Worm (Caenorhabditis elegans) whole organism, L1 larva: ENCODE results near the gene K03A11.6.

ENCODE experiments used
- C16A3.4 ChIP-seq: fragments of 150-350 bp; optimal IDR thresholded peaks from 2 replicates; lab custom pipeline; 2014; ENCODE audit warnings: missing biosample characterization, missing genetic modification characterization
- ama-1 ChIP-seq: fragments of 150-350 bp; optimal IDR thresholded peaks from 2 replicates; lab custom pipeline; 2014
- blmp-1 ChIP-seq: fragments of 150-350 bp; optimal IDR thresholded peaks from 2 replicates; lab custom pipeline; 2014; ENCODE audit warnings: missing biosample characterization, missing genetic modification characterization
- ceh-8 ChIP-seq: fragments of 200-800 bp; sonication (Bioruptor generic); optimal IDR thresholded peaks from 2 replicates; lab custom pipeline; 2018; ENCODE audit warnings: mild to moderate bottlenecking, missing genetic modification characterization, moderate library complexity, missing compliant biosample characterization
- ceh-88 ChIP-seq: fragments of 200-800 bp; sonication (Bioruptor generic); IDR thresholded peaks from 2 replicates; pipeline ENCODE4 v1.3.6; 2022; ENCODE audit warnings: missing genetic modification characterization, missing compliant biosample characterization
- ces-1 ChIP-seq: fragments of 150-350 bp; optimal IDR thresholded peaks from 2 replicates; lab custom pipeline; 2014; ENCODE audit warnings: missing biosample characterization, missing genetic modification reagents, missing genetic modification characterization
- dsc-1 ChIP-seq: sonication (generic microtip); optimal IDR thresholded peaks from 2 replicates; lab custom pipeline; 2016; ENCODE audit warnings: mild to moderate bottlenecking, missing genetic modification characterization, missing compliant biosample characterization
- elt-2 ChIP-seq: sonication (generic microtip); optimal IDR thresholded peaks from 2 replicates; lab custom pipeline; 2016; ENCODE audit warnings: missing genetic modification characterization, mild to moderate bottlenecking, inconsistent platforms, missing compliant biosample characterization, missing genetic modification reagents
- jun-1 ChIP-seq: fragments of 150-350 bp; optimal IDR thresholded peaks from 2 replicates; lab custom pipeline; 2014; ENCODE audit warnings: missing biosample characterization, missing genetic modification reagents, missing genetic modification characterization
- lin-13 ChIP-seq: fragments of 150-350 bp; optimal IDR thresholded peaks from 2 replicates; lab custom pipeline; 2014; ENCODE audit warnings: missing biosample characterization, missing genetic modification reagents, missing genetic modification characterization
- lin-14 ChIP-seq: fragments of 200-800 bp; sonication (Bioruptor generic); optimal IDR thresholded peaks from 2 replicates; lab custom pipeline; 2018; ENCODE audit warnings: mild to moderate bottlenecking, missing genetic modification characterization, moderate library complexity, missing compliant biosample characterization
- lin-35 ChIP-seq, 2 experiments: fragments of 150-350 bp; optimal IDR thresholded peaks; 2 replicates each; lab custom pipeline; 2014; ENCODE audit warnings: missing biosample characterization in 2 of 2, missing genetic modification characterization in 2 of 2, missing genetic modification reagents in 2 of 2
- lsy-2 ChIP-seq, 2 experiments: fragments of 150-350 bp; optimal IDR thresholded peaks; 2 replicates each; lab custom pipeline; 2014; ENCODE audit warnings: missing biosample characterization in 2 of 2, missing genetic modification characterization in 2 of 2
- mdl-1 ChIP-seq, 2 experiments: fragments of 150-350 bp; optimal IDR thresholded peaks; 2 replicates each; lab custom pipeline; 2014 to 2017; ENCODE audit warnings: missing biosample characterization in 2 of 2, missing genetic modification characterization in 2 of 2, inconsistent platforms in 1 of 2
- mep-1 ChIP-seq: fragments of 150-350 bp; optimal IDR thresholded peaks from 2 replicates; lab custom pipeline; 2014; ENCODE audit warnings: missing biosample characterization, missing genetic modification characterization
- nhr-20 ChIP-seq: sonication (generic microtip); optimal IDR thresholded peaks from 2 replicates; lab custom pipeline; 2016; ENCODE audit warnings: mild to moderate bottlenecking, missing genetic modification characterization, missing compliant biosample characterization
- nhr-28 ChIP-seq: fragments of 150-350 bp; optimal IDR thresholded peaks from 2 replicates; lab custom pipeline; 2014; ENCODE audit warnings: missing biosample characterization, missing genetic modification characterization
- nhr-47 ChIP-seq: sonication (generic microtip); optimal IDR thresholded peaks from 2 replicates; lab custom pipeline; 2016; ENCODE audit warnings: mild to moderate bottlenecking, missing genetic modification characterization, moderate library complexity, missing compliant biosample characterization
- nhr-71 ChIP-seq: sonication (generic microtip); optimal IDR thresholded peaks from 2 replicates; lab custom pipeline; 2016; ENCODE audit warnings: mild to moderate bottlenecking, missing genetic modification characterization, moderate library complexity, missing compliant biosample characterization
- nhr-76 ChIP-seq: sonication (generic microtip); optimal IDR thresholded peaks from 2 replicates; lab custom pipeline; 2017; ENCODE audit warnings: missing biosample characterization, missing genetic modification characterization
- nhr-84 ChIP-seq: sonication (generic microtip); optimal IDR thresholded peaks from 2 replicates; lab custom pipeline; 2017; ENCODE audit warnings: missing biosample characterization, missing genetic modification characterization
- nhr-85 ChIP-seq: sonication (generic microtip); peaks from one replicate; lab custom pipeline; 2016; ENCODE audit warnings: missing genetic modification characterization, inconsistent platforms, missing compliant biosample characterization
- pax-3 ChIP-seq: fragments of 200-800 bp; sonication (Bioruptor generic); optimal IDR thresholded peaks from 2 replicates; lab custom pipeline; 2018; ENCODE audit warnings: mild to moderate bottlenecking, missing genetic modification characterization, moderate library complexity, missing compliant biosample characterization
- rnt-1 ChIP-seq: sonication (generic microtip); optimal IDR thresholded peaks from 2 replicates; lab custom pipeline; 2016; ENCODE audit warnings: mild to moderate bottlenecking, missing genetic modification characterization, moderate library complexity, missing compliant biosample characterization
- snu-23 ChIP-seq: sonication (generic microtip); optimal IDR thresholded peaks from 2 replicates; lab custom pipeline; 2016; ENCODE audit warnings: missing genetic modification characterization, missing compliant biosample characterization
- swsn-7 ChIP-seq: sonication (generic microtip); optimal IDR thresholded peaks from 2 replicates; lab custom pipeline; 2016; ENCODE audit warnings: missing genetic modification characterization, missing compliant biosample characterization
- tbx-2 ChIP-seq: sonication (generic microtip); optimal IDR thresholded peaks from 2 replicates; lab custom pipeline; 2016; ENCODE audit warnings: missing genetic modification characterization, missing compliant biosample characterization
- tlp-1 ChIP-seq: fragments of 150-350 bp; optimal IDR thresholded peaks from 2 replicates; lab custom pipeline; 2014; ENCODE audit warnings: missing biosample characterization, missing genetic modification characterization
- unc-62 ChIP-seq: fragments of 150-350 bp; optimal IDR thresholded peaks from 2 replicates; lab custom pipeline; 2014; ENCODE audit warnings: missing biosample characterization, missing genetic modification reagents, missing genetic modification characterization
- unc-86 ChIP-seq: sonication (generic microtip); optimal IDR thresholded peaks from 2 replicates; lab custom pipeline; 2016; ENCODE audit warnings: missing genetic modification characterization, missing compliant biosample characterization
- xbp-1 ChIP-seq: sonication (generic microtip); optimal IDR thresholded peaks from 2 replicates; lab custom pipeline; 2016; ENCODE audit warnings: missing genetic modification characterization, missing compliant biosample characterization
- zag-1 ChIP-seq: fragments of 150-350 bp; optimal IDR thresholded peaks from 2 replicates; lab custom pipeline; 2014; ENCODE audit warnings: missing biosample characterization, missing genetic modification characterization
- ztf-4 ChIP-seq: fragments of 150-350 bp; optimal IDR thresholded peaks from 2 replicates; lab custom pipeline; 2014; ENCODE audit warnings: missing biosample characterization, missing genetic modification characterization

K03A11.6 gene

DNA sequence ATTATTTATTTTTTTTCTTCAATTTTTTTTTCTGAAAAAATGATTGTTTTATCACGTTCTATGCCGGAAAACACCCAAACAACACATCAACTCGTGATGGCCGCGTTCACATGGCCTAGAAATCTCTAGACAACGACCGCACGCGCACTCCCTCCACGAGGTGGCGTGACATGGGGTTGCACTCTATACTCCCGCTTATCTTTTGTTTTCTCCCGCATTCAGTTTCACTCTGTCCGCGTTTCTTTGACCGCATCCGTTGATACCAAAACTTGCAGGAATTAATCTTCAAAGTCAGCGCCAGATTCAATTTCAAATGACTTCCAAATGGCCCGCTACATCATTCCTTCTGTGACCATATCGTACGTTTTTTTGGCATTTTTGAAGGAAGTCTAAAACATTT is 49.3 kb downstream of the K03A11.6 start, which contains the start of gene F17H10.1 (continued):
- TF ChIP-seq tbx-2 (tag; lab: Kevin White, UChicago): peak; percentile 72
- no peak for TF ChIP-seq dsc-1 (tag; lab: Kevin White, UChicago)
- no peak for TF ChIP-seq ceh-8 (GFP tag; lab: Kevin White, UChicago)
- TF ChIP-seq blmp-1 (tag; lab: Kevin White, UChicago): peak; percentile 97
- TF ChIP-seq xbp-1 (tag; lab: Kevin White, UChicago): peak; percentile 46
- no peak for TF ChIP-seq ces-1 (GFP tag; lab: Kevin White, UChicago)
- peak in 1 of 2 experiments; percentile 56 for TF ChIP-seq lsy-2 (tag; optimal IDR thresholded peaks at IDR 0.05; lab: Kevin White, UChicago)
- TF ChIP-seq lin-13 (GFP tag; lab: Kevin White, UChicago): peak; percentile 67
- 0 out of 2 replicates have a peak, but pooled peaks have one; percentile 18 for TF ChIP-seq ceh-88 (GFP tag; lab: Robert Waterston, UW)
- peak; percentile 69 for TF ChIP-seq C16A3.4 (tag; lab: Kevin White, UChicago)
- TF ChIP-seq jun-1 (tag; lab: Kevin White, UChicago): no peak
- TF ChIP-seq pax-3: peak; percentile 19
- no peak for TF ChIP-seq nhr-84 (tag; lab: Kevin White, UChicago)
- peak; percentile 38 for TF ChIP-seq ztf-4 (tag; lab: Kevin White, UChicago)
- no peak for TF ChIP-seq unc-62 (GFP tag; lab: Kevin White, UChicago)
- peak; percentile 90 for TF ChIP-seq nhr-85 (tag; lab: Kevin White, UChicago)
- TF ChIP-seq nhr-28: no peak
- peak; percentile 28 to 98 for TF ChIP-seq mdl-1 (tag; optimal IDR thresholded peaks at IDR 0.05; lab: Kevin White, UChicago)
- peak; percentile 50 to 81 for TF ChIP-seq lin-35 (GFP tag; optimal IDR thresholded peaks at IDR 0.05; lab: Kevin White, UChicago)
- peak; percentile 58 for TF ChIP-seq swsn-7 (tag; lab: Kevin White, UChicago)
- TF ChIP-seq mep-1 (tag; lab: Kevin White, UChicago): peak; percentile 86
- no peak for TF ChIP-seq nhr-76 (tag; lab: Kevin White, UChicago)
- no peak for TF ChIP-seq tlp-1 (tag; lab: Kevin White, UChicago)
- no peak for TF ChIP-seq zag-1

DNA sequence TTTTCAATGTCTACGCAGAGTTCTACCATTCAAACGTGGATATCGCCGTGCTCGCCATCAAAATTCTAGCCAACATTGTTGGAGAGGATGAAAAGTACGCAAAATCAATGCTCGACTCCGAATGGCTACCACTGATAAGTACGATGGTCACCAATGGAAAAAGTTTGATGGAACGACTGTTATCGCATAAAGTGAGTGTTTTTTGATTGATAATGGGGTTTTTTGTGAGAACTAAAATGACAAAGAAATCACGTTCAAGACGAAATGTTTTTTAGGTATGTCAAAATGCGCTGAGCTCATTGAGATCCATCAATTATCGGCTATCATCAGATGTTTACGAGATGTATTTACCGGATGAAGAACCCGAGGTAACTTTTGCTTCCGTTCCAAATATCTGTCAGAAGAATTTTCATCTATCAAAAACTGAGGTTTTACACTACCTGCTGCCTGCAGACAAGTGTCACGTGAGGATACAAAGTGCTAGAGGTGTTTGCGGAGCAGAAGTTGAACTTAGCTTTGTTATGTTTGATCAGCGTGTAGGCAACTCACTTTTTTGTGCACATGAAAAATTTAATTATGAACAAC is 50.6 kb downstream of the K03A11.6 start:
- TF ChIP-seq tlp-1 (tag; lab: Kevin White, UChicago): no peak
- TF ChIP-seq nhr-71 (tag; lab: Kevin White, UChicago): peak; percentile 81
- peak; percentile 7 for TF ChIP-seq elt-2 (tag; lab: Kevin White, UChicago)
- TF ChIP-seq unc-86 (tag; lab: Kevin White, UChicago): no peak
- no peak for TF ChIP-seq ama-1
- peak; percentile 50 for TF ChIP-seq lin-14
- TF ChIP-seq unc-62 (GFP tag; lab: Kevin White, UChicago): no peak
- no peak for TF ChIP-seq nhr-47 (tag; lab: Kevin White, UChicago)
- peak in 1 of 2 experiments; percentile 49 for TF ChIP-seq mdl-1 (tag; optimal IDR thresholded peaks at IDR 0.05; lab: Kevin White, UChicago)
- peak; percentile 49 for TF ChIP-seq ztf-4 (tag; lab: Kevin White, UChicago)
- TF ChIP-seq rnt-1 (tag; lab: Kevin White, UChicago): peak; percentile 34
- TF ChIP-seq nhr-20 (tag; lab: Kevin White, UChicago): peak; percentile 41
- TF ChIP-seq snu-23 (GFP tag; lab: Kevin White, UChicago): peak; percentile 32
